Fruit fly (Drosophila melanogaster) whole organism, embryonic: Measurements from ENCODE around the gene CG10477.

ENCODE experiments used
- CG10274 ChIP-seq: fragments of 200-800 bp; sonication (Bioruptor generic); optimal IDR thresholded peaks from 3 replicates; lab custom pipeline; 2017; ENCODE audit warnings: missing biosample characterization, mild to moderate bottlenecking, missing genetic modification characterization
- CG13296 ChIP-seq: fragments of 200-800 bp; sonication (Bioruptor generic); optimal IDR thresholded peaks from 3 replicates; lab custom pipeline; 2018; ENCODE audit warnings: missing biosample characterization, mild to moderate bottlenecking, missing genetic modification characterization
- CG13775 ChIP-seq: fragments of 200-800 bp; sonication (Bioruptor generic); optimal IDR thresholded peaks from 3 replicates; lab custom pipeline; 2017; ENCODE audit warnings: missing biosample characterization, mild to moderate bottlenecking, missing genetic modification characterization
- CG14014 ChIP-seq: fragments of 200-800 bp; sonication (Bioruptor generic); IDR thresholded peaks from 2 replicates; pipeline ENCODE4 v1.3.6; 2022; ENCODE audit warnings: missing biosample characterization, missing genetic modification characterization
- CG14710 ChIP-seq: fragments of 200-800 bp; sonication (Bioruptor generic); optimal IDR thresholded peaks from 3 replicates; lab custom pipeline; 2019; ENCODE audit warnings: missing biosample characterization, mild to moderate bottlenecking, missing genetic modification characterization, moderate library complexity
- CG15269 ChIP-seq: fragments of 200-800 bp; sonication (Bioruptor generic); optimal IDR thresholded peaks from 2 replicates; lab custom pipeline; 2018; ENCODE audit warnings: missing biosample characterization, mild to moderate bottlenecking, missing genetic modification characterization, moderate library complexity
- CG1602 ChIP-seq: fragments of 200-800 bp; sonication (Bioruptor generic); optimal IDR thresholded peaks from 3 replicates; lab custom pipeline; 2016; ENCODE audit warnings: missing biosample characterization, missing genetic modification characterization
- CG2875 ChIP-seq: fragments of 200-800 bp; sonication (Bioruptor generic); optimal IDR thresholded peaks from 2 replicates; lab custom pipeline; 2017; ENCODE audit warnings: missing biosample characterization, mild to moderate bottlenecking, missing genetic modification characterization, missing genetic modification reagents
- CG31388 ChIP-seq: fragments of 200-800 bp; sonication (Bioruptor generic); optimal IDR thresholded peaks from 2 replicates; lab custom pipeline; 2016; ENCODE audit warnings: missing biosample characterization, missing genetic modification characterization
- CG32532 ChIP-seq: fragments of 200-800 bp; sonication (Bioruptor generic); IDR thresholded peaks from 2 replicates; pipeline ENCODE4 v1.3.6; 2022; ENCODE audit warnings: missing biosample characterization, missing genetic modification characterization
- CG3838 ChIP-seq: fragments of 200-800 bp; sonication (Bioruptor generic); optimal IDR thresholded peaks from 3 replicates; lab custom pipeline; 2016; ENCODE audit warnings: missing biosample characterization, missing genetic modification characterization
- CG4282 ChIP-seq: fragments of 200-800 bp; sonication (Bioruptor generic); optimal IDR thresholded peaks from 2 replicates; lab custom pipeline; 2016; ENCODE audit warnings: missing biosample characterization, missing genetic modification characterization
- CG4360 ChIP-seq: fragments of 200-800 bp; sonication (Bioruptor generic); IDR thresholded peaks from 2 replicates; pipeline ENCODE4 v1.3.6; 2022; ENCODE audit warnings: missing biosample characterization, missing genetic modification characterization
- CG5180 ChIP-seq: fragments of 200-800 bp; sonication (Bioruptor generic); optimal IDR thresholded peaks from 3 replicates; lab custom pipeline; 2017; ENCODE audit warnings: missing biosample characterization, missing genetic modification characterization, mild to moderate bottlenecking, moderate library complexity, missing genetic modification reagents
- CG6854 ChIP-seq: fragments of 200-800 bp; sonication (Bioruptor generic); optimal IDR thresholded peaks from 3 replicates; lab custom pipeline; 2017; ENCODE audit warnings: missing biosample characterization, mild to moderate bottlenecking, missing genetic modification characterization
- CG7372 ChIP-seq: fragments of 200-800 bp; sonication (Bioruptor generic); IDR thresholded peaks from 2 replicates; pipeline ENCODE4 v1.3.6; 2022; ENCODE audit warnings: missing biosample characterization, missing genetic modification characterization
- CHES-1-like ChIP-seq: fragments of 200-800 bp; sonication (Bioruptor generic); optimal IDR thresholded peaks from 2 replicates; lab custom pipeline; 2016; ENCODE audit warnings: missing biosample characterization, missing genetic modification characterization
- CrebB ChIP-seq: fragments of 200-800 bp; sonication (Bioruptor generic); optimal IDR thresholded peaks from 3 replicates; lab custom pipeline; 2018; ENCODE audit warnings: missing biosample characterization, mild to moderate bottlenecking, missing genetic modification characterization
- D19B ChIP-seq: fragments of 200-800 bp; sonication (Bioruptor generic); optimal IDR thresholded peaks from 2 replicates; lab custom pipeline; 2017; ENCODE audit warnings: missing biosample characterization, mild to moderate bottlenecking, missing genetic modification characterization
- Doc3 ChIP-seq: fragments of 200-800 bp; sonication (Bioruptor generic); IDR thresholded peaks from 3 replicates; pipeline ENCODE4 v1.3.6; 2022; ENCODE audit warnings: missing biosample characterization, missing genetic modification characterization; ENCODE audit not compliant: partially characterized antibody
- E2f1 ChIP-seq: fragments of 200-800 bp; sonication (Bioruptor generic); IDR thresholded peaks from 2 replicates; pipeline ENCODE4 v1.3.6; 2022; ENCODE audit warnings: missing biosample characterization, missing genetic modification characterization
- Fer3 ChIP-seq: fragments of 200-800 bp; sonication (Bioruptor generic); optimal IDR thresholded peaks from 2 replicates; lab custom pipeline; 2018; ENCODE audit warnings: missing biosample characterization, mild to moderate bottlenecking, missing genetic modification characterization, moderate library complexity
- GATAe ChIP-seq: fragments of 200-800 bp; sonication (Bioruptor generic); conservative IDR thresholded peaks from 2 replicates; pipeline ENCODE4 v1.3.6; 2022; ENCODE audit warnings: missing biosample characterization, missing genetic modification characterization
- HLHmδ ChIP-seq: fragments of 200-800 bp; sonication (Bioruptor generic); optimal IDR thresholded peaks from 2 replicates; lab custom pipeline; 2018; ENCODE audit warnings: missing biosample characterization, mild to moderate bottlenecking, missing genetic modification characterization, moderate library complexity
- Hand ChIP-seq: fragments of 200-800 bp; sonication (Bioruptor generic); optimal IDR thresholded peaks from 2 replicates; lab custom pipeline; 2017; ENCODE audit warnings: mild to moderate bottlenecking, missing biosample characterization, missing genetic modification reagents, missing genetic modification characterization
- Hmr ChIP-seq: fragments of 200-800 bp; sonication (Bioruptor generic); optimal IDR thresholded peaks from 3 replicates; lab custom pipeline; 2017; ENCODE audit warnings: mild to moderate bottlenecking, missing biosample characterization, missing genetic modification reagents, missing genetic modification characterization
- Hr51 ChIP-seq, 2 experiments: fragments of 200-800 bp; sonication (Bioruptor generic); optimal IDR thresholded peaks; 2 replicates in 1 of 2; 3 replicates in 1 of 2; lab custom pipeline; 2016 to 2018; ENCODE audit warnings: missing biosample characterization in 2 of 2, missing genetic modification characterization in 2 of 2, mild to moderate bottlenecking in 1 of 2, moderate library complexity in 1 of 2
- NC2α ChIP-seq: fragments of 200-800 bp; sonication (Bioruptor generic); optimal IDR thresholded peaks from 2 replicates; lab custom pipeline; 2016; ENCODE audit warnings: missing biosample characterization, missing genetic modification characterization
- Opbp ChIP-seq: fragments of 200-800 bp; sonication (Bioruptor generic); IDR thresholded peaks from 3 replicates; pipeline ENCODE4 v1.3.6; 2022; ENCODE audit warnings: missing biosample characterization, missing genetic modification characterization; ENCODE audit not compliant: partially characterized antibody
- Stat92E ChIP-seq, 3 experiments: fragments of >200 bp in 2 of 3; fragments of 200-800 bp in 1 of 3; sonication (Bioruptor generic) in 1 of 3; optimal IDR thresholded peaks; 2 replicates each; lab custom pipeline; 2017 to 2019; ENCODE audit warnings: missing biosample characterization in 3 of 3, missing genetic modification characterization in 3 of 3, mild to moderate bottlenecking in 1 of 3, moderate library complexity in 1 of 3
- Tbp ChIP-seq: fragments of >200 bp; optimal IDR thresholded peaks from 2 replicates; lab custom pipeline; 2018; ENCODE audit warnings: missing biosample characterization, missing genetic modification characterization
- corto ChIP-seq: fragments of 200-800 bp; sonication (Bioruptor generic); optimal IDR thresholded peaks from 2 replicates; lab custom pipeline; 2016; ENCODE audit warnings: missing biosample characterization, mild to moderate bottlenecking, missing genetic modification characterization, moderate library complexity
- emc ChIP-seq: fragments of 200-800 bp; sonication (Bioruptor generic); optimal IDR thresholded peaks from 2 replicates; lab custom pipeline; 2016; ENCODE audit warnings: missing biosample characterization, missing genetic modification characterization
- gce ChIP-seq: fragments of 200-800 bp; sonication (Bioruptor generic); IDR thresholded peaks from 3 replicates; pipeline ENCODE4 v1.3.6; 2022; ENCODE audit warnings: missing biosample characterization, missing genetic modification characterization
- gcm2 ChIP-seq: fragments of 200-800 bp; sonication (Bioruptor generic); optimal IDR thresholded peaks from 2 replicates; lab custom pipeline; 2016; ENCODE audit warnings: missing biosample characterization, missing genetic modification characterization
- kay ChIP-seq: fragments of 200-800 bp; sonication (Bioruptor generic); optimal IDR thresholded peaks from 2 replicates; lab custom pipeline; 2016; ENCODE audit warnings: missing biosample characterization, missing genetic modification characterization
- nmo ChIP-seq: fragments of 200-800 bp; sonication (Bioruptor generic); optimal IDR thresholded peaks from 2 replicates; lab custom pipeline; 2018; ENCODE audit warnings: missing biosample characterization, mild to moderate bottlenecking, missing genetic modification characterization, moderate library complexity
- org-1 ChIP-seq: fragments of 200-800 bp; sonication (Bioruptor generic); optimal IDR thresholded peaks from 2 replicates; lab custom pipeline; 2017; ENCODE audit warnings: missing biosample characterization, missing genetic modification characterization
- pan ChIP-seq, 4 experiments: fragments of >200 bp in 3 of 4; fragments of 200-800 bp in 1 of 4; sonication (Bioruptor generic) in 1 of 4; optimal IDR thresholded peaks in 3 of 4; IDR thresholded peaks in 1 of 4; 2 replicates each; pipeline versions ENCODE4 v1.3.6 to Lab custom; 2017 to 2022; ENCODE audit warnings: missing biosample characterization in 2 of 4, missing genetic modification characterization in 2 of 4, mixed read lengths in 1 of 4
- repo ChIP-seq: fragments of 200-800 bp; sonication (Bioruptor generic); optimal IDR thresholded peaks from 2 replicates; lab custom pipeline; 2016; ENCODE audit warnings: missing biosample characterization, missing genetic modification characterization
- row ChIP-seq: fragments of 200-800 bp; sonication (Bioruptor generic); IDR thresholded peaks from 3 replicates; pipeline ENCODE4 v1.3.6; 2022; ENCODE audit warnings: missing biosample characterization, missing genetic modification characterization
- sc ChIP-seq, 3 experiments: fragments of >200 bp in 2 of 3; fragments of 200-800 bp in 1 of 3; sonication (Bioruptor generic) in 1 of 3; optimal IDR thresholded peaks; 2 replicates in 2 of 3; 3 replicates in 1 of 3; lab custom pipeline; 2017; ENCODE audit warnings: mild to moderate bottlenecking in 1 of 3, missing biosample characterization in 1 of 3, missing genetic modification characterization in 1 of 3, missing genetic modification reagents in 1 of 3
- sisA ChIP-seq: fragments of 200-800 bp; sonication (Bioruptor generic); IDR thresholded peaks from 2 replicates; pipeline ENCODE4 v1.3.6; 2022; ENCODE audit warnings: missing biosample characterization, missing genetic modification characterization
- tap ChIP-seq: fragments of 200-800 bp; optimal IDR thresholded peaks from 3 replicates; lab custom pipeline; 2019; ENCODE audit warnings: missing biosample characterization, mild to moderate bottlenecking, missing genetic modification characterization, moderate library complexity
- tin ChIP-seq: fragments of 200-800 bp; sonication (Bioruptor generic); optimal IDR thresholded peaks from 3 replicates; lab custom pipeline; 2016; ENCODE audit warnings: missing biosample characterization, missing genetic modification characterization
- tio ChIP-seq: fragments of 200-800 bp; sonication (Bioruptor generic); optimal IDR thresholded peaks from 2 replicates; lab custom pipeline; 2017; ENCODE audit warnings: missing biosample characterization, missing genetic modification characterization, inconsistent platforms
- tna ChIP-seq: fragments of 200-800 bp; sonication (Bioruptor generic); IDR thresholded peaks from 2 replicates; pipeline ENCODE4 v1.3.6; 2022; ENCODE audit warnings: missing biosample characterization, missing genetic modification characterization; ENCODE audit not compliant: partially characterized antibody

The CG10477 gene

DNA sequence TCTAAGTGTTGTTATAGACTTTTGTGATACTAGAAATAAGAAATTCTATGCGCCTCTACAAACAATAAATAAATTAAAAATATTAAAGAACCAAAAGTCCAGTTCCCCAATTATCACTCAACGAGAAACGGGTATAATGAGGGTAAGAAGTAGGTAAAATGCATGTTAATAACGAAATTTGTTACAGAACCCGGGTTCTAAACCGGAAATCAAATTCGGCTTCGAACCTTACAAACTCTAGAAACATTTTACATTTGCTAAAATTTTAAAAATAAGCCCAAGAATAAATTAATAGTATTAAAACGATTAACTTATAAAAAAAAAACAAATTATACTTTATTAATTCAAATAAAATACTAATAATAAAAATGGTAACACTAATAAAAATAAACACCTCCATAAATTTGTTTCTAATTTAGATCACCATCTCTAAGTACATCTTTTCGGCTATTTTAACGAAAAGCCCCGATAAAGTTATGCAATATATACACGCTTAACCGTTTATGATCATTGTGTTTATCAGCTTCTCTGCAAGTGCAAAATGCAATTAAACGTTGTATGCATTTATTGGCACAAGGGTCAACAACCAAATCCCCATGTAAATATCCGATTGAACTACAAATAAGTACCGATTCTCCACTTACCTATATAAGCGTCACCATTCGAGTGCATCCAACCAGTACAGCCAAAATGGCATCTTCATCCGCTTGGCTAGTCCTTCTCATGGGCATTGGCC is 37.2 kb upstream of the CG10477 start, which contains the start of gene CG6602 (continued):
- TF ChIP-seq NC2α (no peak), Doc3 (GFP tag; lab: Robert Waterston, UW) (no peak), CG6854 (GFP tag; lab: Kevin White, UChicago) (peak; percentile 35), tna (GFP tag; lab: Robert Waterston, UW) (no peak), D19B (GFP tag; lab: Kevin White, UChicago) (peak; percentile 69), CG7372 (GFP tag; lab: Robert Waterston, UW) (peak; percentile 80), CG1602 (GFP tag; lab: Kevin White, UChicago) (peak; percentile 38), GATAe (GFP tag; lab: Robert Waterston, UW) (no peak), CG3838 (no peak), CHES-1-like (peak; percentile 47), nmo (GFP tag; lab: Kevin White, UChicago) (peak; percentile 61), CG4282 (GFP tag; lab: Kevin White, UChicago) (no peak), CG15269 (peak; percentile 38), CG14014 (GFP tag; lab: Robert Waterston, UW) (peak; percentile 67), gce (GFP tag; lab: Robert Waterston, UW) (peak; percentile 50; the same call in 1 of the 3 replicates), CG10274 (peak; percentile 67), row (GFP tag; lab: Robert Waterston, UW) (0 out of 3 replicates have a peak, but pooled peaks have one; percentile 18), org-1 (GFP tag; lab: Kevin White, UChicago) (peak; percentile 14), Stat92E (GFP tag; optimal IDR thresholded peaks at IDR 0.05; lab: Kevin White, UChicago) (no peak), Hr51 (GFP tag; optimal IDR thresholded peaks at IDR 0.05; lab: Kevin White, UChicago) (peak; percentile 12 to 18), CG5180 (peak; percentile 6), CG13775 (GFP tag; lab: Kevin White, UChicago) (peak; percentile 69), Hand (GFP tag; lab: Kevin White, UChicago) (no peak), E2f1 (GFP tag; lab: Robert Waterston, UW) (peak; percentile 74), tio (GFP tag; lab: Kevin White, UChicago) (peak; percentile 68), Hmr (GFP tag; lab: Kevin White, UChicago) (peak; percentile 82), CG2875 (peak; percentile 52), pan (optimal IDR thresholded peaks at IDR 0.05; lab: Kevin White, UChicago) (no peak), pan (GFP tag; optimal IDR thresholded peaks at IDR 0.05 in 1 of 2, IDR thresholded peaks at IDR 0.05 in 1 of 2) (peak in 1 of 2 experiments; percentile 88), CG31388 (no peak), emc (GFP tag; lab: Kevin White, UChicago) (peak; percentile 62), CG14710 (peak; percentile 75), tin (peak; percentile 58), sisA (peak; percentile 56; the same call in 1 of the 2 replicates), repo (GFP tag; lab: Kevin White, UChicago) (peak; percentile 42), HLHmδ (GFP tag; lab: Kevin White, UChicago) (no peak), CG4360 (GFP tag; lab: Robert Waterston, UW) (no peak), tap (tag; lab: Kevin White, UChicago) (peak; percentile 14), CrebB (tag; lab: Kevin White, UChicago) (peak; percentile 5), sc (optimal IDR thresholded peaks at IDR 0.05; lab: Kevin White, UChicago) (no peak), sc (GFP tag; optimal IDR thresholded peaks at IDR 0.05; lab: Kevin White, UChicago) (peak; percentile 55), CG13296 (peak; percentile 81), Fer3 (tag; lab: Kevin White, UChicago) (peak; percentile 86), gcm2 (GFP tag; lab: Kevin White, UChicago) (no peak), kay (GFP tag; lab: Kevin White, UChicago) (no peak), Tbp (no peak), corto (GFP tag; lab: Kevin White, UChicago) (no peak), Opbp (no peak), CG32532 (GFP tag; lab: Robert Waterston, UW) (peak; percentile 87)
